Worm (Caenorhabditis elegans): ENCODE data around the gene Y53C12B.7.

Y53C12B.7 gene

DNA sequence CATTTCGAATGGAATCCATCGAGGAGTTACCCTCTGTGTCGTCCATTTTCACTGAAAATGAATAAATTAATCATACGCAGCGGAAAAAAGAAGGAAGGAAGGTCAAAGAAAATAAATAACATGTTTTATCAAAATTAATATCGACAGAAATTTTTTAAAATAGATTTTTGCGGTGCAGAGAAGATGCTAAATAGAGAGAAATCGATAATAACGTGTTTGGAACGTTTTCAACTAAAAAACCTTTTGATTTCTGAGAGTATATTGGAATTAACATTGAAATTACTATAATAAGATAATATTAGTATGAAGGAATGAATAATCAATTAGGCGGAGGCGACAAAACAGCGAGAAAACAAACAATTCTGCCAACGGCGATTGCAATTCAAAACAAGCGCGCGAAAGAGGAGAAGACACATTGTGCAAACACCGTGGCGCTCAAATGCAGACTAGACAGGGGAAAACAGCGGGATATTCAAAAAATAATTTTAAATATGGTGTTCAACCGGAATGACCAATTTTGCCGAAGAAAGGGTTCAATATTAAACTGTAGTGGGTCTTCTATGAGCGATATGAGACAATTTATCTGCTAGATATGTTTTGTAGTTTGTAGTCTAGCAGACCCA is 36.5 kb downstream of the Y53C12B.7 start, which contains the start of gene wee-1.3 (continued):
- TF ChIP-seq sea-2 (GFP tag; IDR thresholded peaks at IDR 0.05) (no peak), somi-1 (GFP tag; optimal IDR thresholded peaks at IDR 0.05) (no peak)

DNA sequence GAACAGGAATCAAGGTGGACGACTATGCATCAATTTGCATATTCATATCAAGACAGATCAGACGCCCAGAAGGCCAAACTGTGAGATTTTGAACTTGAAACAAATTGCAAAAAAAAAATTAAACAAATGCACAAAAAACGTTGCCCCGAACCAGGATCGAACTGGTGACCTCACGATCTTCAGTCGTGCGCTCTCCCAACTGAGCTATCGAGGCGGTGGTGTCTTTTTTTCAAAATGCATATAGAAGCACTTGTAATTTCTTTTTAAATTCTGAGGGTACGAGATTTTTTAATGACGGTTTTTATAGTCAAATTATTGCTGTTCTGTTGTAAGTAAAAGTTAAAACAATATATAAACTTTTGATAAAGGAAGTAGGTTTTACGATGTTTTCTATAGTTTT is 39.9 kb downstream of the Y53C12B.7 start:
- TF ChIP-seq Y95B8A.8 (GFP tag; IDR thresholded peaks at IDR 0.05) = no peak
- no peak for TF ChIP-seq mxl-1 (tag; optimal IDR thresholded peaks at IDR 0.05)
- TF ChIP-seq egl-18 (GFP tag; IDR thresholded peaks at IDR 0.05) = no peak
- TF ChIP-seq chd-7 (tag; optimal IDR thresholded peaks at IDR 0.05) = no peak
- no peak for TF ChIP-seq hlh-26 (GFP tag; conservative IDR thresholded peaks at IDR 0.05)
- no peak for TF ChIP-seq akir-1 (GFP tag; optimal IDR thresholded peaks at IDR 0.05)
- TF ChIP-seq rcor-1 (GFP tag; IDR thresholded peaks at IDR 0.05) = no peak
- no peak for TF ChIP-seq dox-1 (GFP tag; IDR thresholded peaks at IDR 0.05)
- TF ChIP-seq F23B12.7 (tag; optimal IDR thresholded peaks at IDR 0.05; ENCODE audit: insufficient read depth) = peak; percentile 71
- TF ChIP-seq sdz-38 (tag; optimal IDR thresholded peaks at IDR 0.05) = no peak
- no peak for TF ChIP-seq repo-1 (tag; optimal IDR thresholded peaks at IDR 0.05)
- no peak for TF ChIP-seq dpff-1 (tag; optimal IDR thresholded peaks at IDR 0.05)
- peak; percentile 35 for TF ChIP-seq nhr-90 (tag; optimal IDR thresholded peaks at IDR 0.05)
- no peak for TF ChIP-seq lir-1 (GFP tag; conservative IDR thresholded peaks at IDR 0.05)
- TF ChIP-seq mcd-1 (GFP tag; IDR thresholded peaks at IDR 0.05) = no peak
- no peak for TF ChIP-seq zim-3 (tag; optimal IDR thresholded peaks at IDR 0.05)
- TF ChIP-seq madf-10 (tag; optimal IDR thresholded peaks at IDR 0.05) = no peak
- no peak for TF ChIP-seq attf-6 (GFP tag; IDR thresholded peaks at IDR 0.05)
- no peak for TF ChIP-seq madf-8 (GFP tag; conservative IDR thresholded peaks at IDR 0.05)
- TF ChIP-seq lin-26 (GFP tag; IDR thresholded peaks at IDR 0.05) = peak; percentile 74
- no peak for TF ChIP-seq somi-1 (GFP tag; optimal IDR thresholded peaks at IDR 0.05)
- no peak for TF ChIP-seq Y67H2A.10 (GFP tag; conservative IDR thresholded peaks at IDR 0.05)
- no peak for TF ChIP-seq lin-40 (tag; optimal IDR thresholded peaks at IDR 0.05)
- no peak for TF ChIP-seq let-526 (GFP tag; IDR thresholded peaks at IDR 0.05)
- TF ChIP-seq bed-1 (GFP tag; IDR thresholded peaks at IDR 0.05) = no peak
- no peak for TF ChIP-seq egl-44 (GFP tag; IDR thresholded peaks at IDR 0.05)
- no peak for TF ChIP-seq hrde-1 (tag; optimal IDR thresholded peaks at IDR 0.05; ENCODE audit: borderline replicate concordance)
- no peak for TF ChIP-seq mel-28 (tag; optimal IDR thresholded peaks at IDR 0.05; ENCODE audit: borderline replicate concordance)
- TF ChIP-seq lsy-27 (tag; optimal IDR thresholded peaks at IDR 0.05; ENCODE audit: borderline replicate concordance, insufficient read depth) = peak; percentile 44
- TF ChIP-seq B0261.1 (tag; optimal IDR thresholded peaks at IDR 0.05) = peak; percentile 70
- TF ChIP-seq tlf-1 (GFP tag; optimal IDR thresholded peaks at IDR 0.05) = no peak
- no peak for TF ChIP-seq F52B5.7 (tag; optimal IDR thresholded peaks at IDR 0.05)
- no peak for TF ChIP-seq F57C9.4 (tag; optimal IDR thresholded peaks at IDR 0.05)
- no peak for TF ChIP-seq lag-1 (GFP tag; IDR thresholded peaks at IDR 0.05)
- no peak for TF ChIP-seq gei-17 (GFP tag; optimal IDR thresholded peaks at IDR 0.05)
- TF ChIP-seq snpc-3.4 (tag; optimal IDR thresholded peaks at IDR 0.05) = peak; percentile 55
- no peak for TF ChIP-seq F55B11.4 (tag; optimal IDR thresholded peaks at IDR 0.05; ENCODE audit: borderline replicate concordance, insufficient read depth)
- TF ChIP-seq hmg-1.2 (GFP tag; IDR thresholded peaks at IDR 0.05) = peak; percentile 41; the same call in 1 of the 2 replicates
- TF ChIP-seq Y53F4B.3 (GFP tag; IDR thresholded peaks at IDR 0.05) = peak; percentile 20; the same call in 1 of the 2 replicates
- no peak for TF ChIP-seq K12H6.12 (tag; optimal IDR thresholded peaks at IDR 0.05)
- no peak for TF ChIP-seq efl-1 (GFP tag; optimal IDR thresholded peaks at IDR 0.05)
- TF ChIP-seq lsl-1 (GFP tag; optimal IDR thresholded peaks at IDR 0.05) = peak; percentile 23
- TF ChIP-seq ztf-6 (GFP tag; IDR thresholded peaks at IDR 0.05) = no peak
- TF ChIP-seq attf-5 (GFP tag; optimal IDR thresholded peaks at IDR 0.05) = peak; percentile 33
- peak; percentile 59 for TF ChIP-seq D2030.7 (GFP tag; IDR thresholded peaks at IDR 0.05)

All from whole organism, young adult.